Fruit fly (Drosophila melanogaster) whole organism, adult: ENCODE data around the gene RpS28a.

Experiments
- CG11617 ChIP-seq: fragments of 200-800 bp; sonication (Bioruptor generic); optimal IDR thresholded peaks from 2 replicates; lab custom pipeline; 2017; ENCODE audit warnings: mild to moderate bottlenecking, missing biosample characterization, missing genetic modification reagents, missing genetic modification characterization
- CG5204 ChIP-seq: fragments of 200-800 bp; sonication (Bioruptor generic); optimal IDR thresholded peaks from 2 replicates; lab custom pipeline; 2016; ENCODE audit warnings: missing biosample characterization, missing genetic modification characterization
- CG7045 ChIP-seq: fragments of 200-800 bp; sonication (Bioruptor generic); optimal IDR thresholded peaks from 2 replicates; lab custom pipeline; 2017; ENCODE audit warnings: missing biosample characterization, mild to moderate bottlenecking, missing genetic modification characterization
- CG7101 ChIP-seq: fragments of 200-800 bp; sonication (Bioruptor generic); optimal IDR thresholded peaks from 2 replicates; lab custom pipeline; 2018; ENCODE audit warnings: missing biosample characterization, mild to moderate bottlenecking, missing genetic modification characterization, moderate library complexity
- Clk ChIP-seq: fragments of 200-800 bp; sonication (Bioruptor generic); optimal IDR thresholded peaks from 2 replicates; lab custom pipeline; 2017; ENCODE audit warnings: missing biosample characterization, missing genetic modification characterization
- Crg-1 ChIP-seq: fragments of 200-800 bp; sonication (Bioruptor generic); optimal IDR thresholded peaks from 2 replicates; lab custom pipeline; 2016; ENCODE audit warnings: missing biosample characterization, missing genetic modification characterization
- Hr96 ChIP-seq: fragments of 200-800 bp; sonication (Bioruptor generic); optimal IDR thresholded peaks from 2 replicates; lab custom pipeline; 2016; ENCODE audit warnings: missing biosample characterization, missing genetic modification characterization
- bab1 ChIP-seq: fragments of 200-800 bp; sonication (Bioruptor generic); optimal IDR thresholded peaks from 3 replicates; lab custom pipeline; 2019; ENCODE audit warnings: missing biosample characterization, mild to moderate bottlenecking, missing genetic modification characterization, moderate library complexity
- kay ChIP-seq: fragments of 200-800 bp; sonication (Bioruptor generic); peaks from one replicate; lab custom pipeline; 2016; ENCODE audit warnings: missing biosample characterization, missing genetic modification characterization, borderline replicate concordance
- ovo ChIP-seq: fragments of 200-800 bp; sonication (Bioruptor generic); optimal IDR thresholded peaks from 2 replicates; lab custom pipeline; 2016; ENCODE audit warnings: missing biosample characterization, missing genetic modification characterization
- pad ChIP-seq: fragments of 200-800 bp; sonication (Bioruptor generic); optimal IDR thresholded peaks from 3 replicates; lab custom pipeline; 2017; ENCODE audit warnings: missing biosample characterization, missing genetic modification characterization, mild to moderate bottlenecking, moderate library complexity, missing genetic modification reagents
- tj ChIP-seq: fragments of 200-800 bp; sonication (Bioruptor generic); optimal IDR thresholded peaks from 3 replicates; lab custom pipeline; 2017; ENCODE audit warnings: missing biosample characterization, mild to moderate bottlenecking, missing genetic modification characterization, moderate library complexity

dm6 chr3R:30013909-30014308 lies 8.5 kb downstream of the RpS28a start:
- no peak for TF ChIP-seq tj
- no peak for TF ChIP-seq Clk (GFP tag; lab: Kevin White, UChicago)
- TF ChIP-seq CG7045 (GFP tag; lab: Kevin White, UChicago), result no peak
- TF ChIP-seq Hr96, result no peak
- no peak for TF ChIP-seq kay (GFP tag; lab: Kevin White, UChicago)
- no peak for TF ChIP-seq Crg-1 (GFP tag; lab: Kevin White, UChicago)
- no peak for TF ChIP-seq CG11617
- TF ChIP-seq bab1 (GFP tag; lab: Kevin White, UChicago), result no peak
- no peak for TF ChIP-seq pad (GFP tag; lab: Kevin White, UChicago)
- no peak for TF ChIP-seq CG7101
- no peak for TF ChIP-seq CG5204 (GFP tag; lab: Kevin White, UChicago)
- TF ChIP-seq ovo (GFP tag; lab: Kevin White, UChicago), result no peak
